Worm (Caenorhabditis elegans) whole organism, L1 larva: Measurements from ENCODE around the gene AC7.3.

Experiments
- mep-1 ChIP-seq: fragments of 150-350 bp; optimal IDR thresholded peaks from 2 replicates; lab custom pipeline; 2014; ENCODE audit warnings: missing biosample characterization, missing genetic modification characterization
- nhr-28 ChIP-seq: fragments of 150-350 bp; optimal IDR thresholded peaks from 2 replicates; lab custom pipeline; 2014; ENCODE audit warnings: missing biosample characterization, missing genetic modification characterization
- nhr-85 ChIP-seq: sonication (generic microtip); peaks from one replicate; lab custom pipeline; 2016; ENCODE audit warnings: missing genetic modification characterization, inconsistent platforms, missing compliant biosample characterization
- pqm-1 ChIP-seq: sonication (generic microtip); optimal IDR thresholded peaks from 3 replicates; lab custom pipeline; 2017; ENCODE audit warnings: missing biosample characterization, missing genetic modification characterization
- sox-4 ChIP-seq: sonication (generic microtip); optimal IDR thresholded peaks from 2 replicates; lab custom pipeline; 2016; ENCODE audit warnings: missing genetic modification characterization, missing compliant biosample characterization

DNA sequence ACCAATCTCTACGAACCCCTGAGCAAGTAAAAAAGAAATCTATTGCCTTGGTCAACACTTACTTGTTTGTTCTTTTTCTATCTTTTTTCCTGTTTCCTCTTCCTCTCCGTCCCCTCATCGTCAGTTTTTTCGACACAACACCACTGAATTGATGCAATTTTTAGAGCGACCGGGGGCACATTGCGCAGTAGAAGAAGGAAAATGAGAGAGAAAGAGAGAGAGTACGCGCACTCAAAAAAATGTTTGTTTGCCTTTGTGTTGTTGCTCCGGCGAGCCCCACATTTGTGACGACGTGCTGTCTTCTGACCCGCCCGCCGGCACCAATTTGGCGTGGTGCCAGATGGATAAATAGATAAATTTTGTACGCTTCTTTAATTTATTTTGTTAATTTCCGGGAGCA, 11.5 kb upstream of the AC7.3 start:
- TF ChIP-seq pqm-1 (tag; lab: Kevin White, UChicago) = no peak
- TF ChIP-seq mep-1 = peak; percentile 23
- no peak for TF ChIP-seq nhr-28 (tag; lab: Kevin White, UChicago)
- no peak for TF ChIP-seq sox-4 (tag; lab: Kevin White, UChicago)
- no peak for TF ChIP-seq nhr-85 (tag; lab: Kevin White, UChicago)
